Worm (Caenorhabditis elegans): ENCODE data around the gene cyp-13A12.

- TF ChIP-seq hlh-15 (tag; optimal IDR thresholded peaks at IDR 0.05) (no peak), C38D4.7 (GFP tag; optimal IDR thresholded peaks at IDR 0.05) (no peak), che-1 (tag; optimal IDR thresholded peaks at IDR 0.05) (no peak), unc-3 (GFP tag; conservative IDR thresholded peaks at IDR 0.05) (no peak), unc-3 (tag; optimal IDR thresholded peaks at IDR 0.05) (no peak), ama-1 (optimal IDR thresholded peaks at IDR 0.05) (no peak), ets-4 (tag; optimal IDR thresholded peaks at IDR 0.05) (no peak), ahr-1 (tag; optimal IDR thresholded peaks at IDR 0.05) (no peak), gmeb-2 (tag; optimal IDR thresholded peaks at IDR 0.05) (no peak), ceh-22 (tag; optimal IDR thresholded peaks at IDR 0.05) (no peak)
Measured at ce11 chrIII:13013912-13014311, 10.4 kb upstream of the cyp-13A12 start.
